Worm (Caenorhabditis elegans) whole organism, late embryonic: ENCODE results near the gene srh-213.

Experiments used
- ahr-1 ChIP-seq: sonication (generic microtip); optimal IDR thresholded peaks from 2 replicates; lab custom pipeline; 2016; ENCODE audit warnings: missing genetic modification characterization, missing compliant biosample characterization
- dve-1 ChIP-seq: sonication (generic microtip); optimal IDR thresholded peaks from 2 replicates; lab custom pipeline; 2017; ENCODE audit warnings: antibody characterized with exemption, mild to moderate bottlenecking, missing genetic modification characterization, missing compliant biosample characterization
- ets-4 ChIP-seq: sonication (generic microtip); optimal IDR thresholded peaks from 2 replicates; lab custom pipeline; 2016; ENCODE audit warnings: missing genetic modification characterization, missing compliant biosample characterization
- nfya-1 ChIP-seq: sonication (generic microtip); optimal IDR thresholded peaks from 2 replicates; lab custom pipeline; 2017; ENCODE audit warnings: missing genetic modification characterization, mild to moderate bottlenecking, missing compliant biosample characterization, antibody characterized with exemption, moderate library complexity
- pqm-1 ChIP-seq: sonication (generic microtip); optimal IDR thresholded peaks from 2 replicates; lab custom pipeline; 2016; ENCODE audit warnings: missing genetic modification characterization, missing compliant biosample characterization

DNA sequence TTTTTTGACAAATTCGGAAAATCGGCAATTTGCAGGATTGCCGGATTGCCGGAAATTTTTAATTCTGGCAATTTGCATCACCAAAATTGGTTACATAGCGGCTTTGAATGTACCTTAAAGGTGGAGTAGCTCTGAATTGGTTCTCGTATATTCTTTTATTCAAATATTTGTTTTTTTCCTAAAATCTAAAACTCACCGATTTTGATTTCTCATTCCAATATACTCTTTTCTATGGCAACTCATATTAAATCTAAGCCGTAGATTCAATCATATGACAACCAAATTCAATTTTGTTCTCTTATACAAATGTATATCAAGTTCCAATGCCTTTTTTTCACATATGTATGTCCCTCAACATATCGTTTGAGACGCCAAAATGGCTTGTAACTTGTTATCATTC lies 45.3 kb downstream of the srh-213 start, which contains the start of gene sri-21:
- TF ChIP-seq dve-1 (tag; lab: Kevin White, UChicago) = no peak
- TF ChIP-seq nfya-1 = no peak
- no peak for TF ChIP-seq ets-4
- TF ChIP-seq pqm-1 (tag; lab: Kevin White, UChicago) = no peak
- TF ChIP-seq ahr-1 (tag; lab: Kevin White, UChicago) = no peak
